Worm (Caenorhabditis elegans): Measurements from ENCODE around the gene B0035.18.

B0035.18 gene

DNA sequence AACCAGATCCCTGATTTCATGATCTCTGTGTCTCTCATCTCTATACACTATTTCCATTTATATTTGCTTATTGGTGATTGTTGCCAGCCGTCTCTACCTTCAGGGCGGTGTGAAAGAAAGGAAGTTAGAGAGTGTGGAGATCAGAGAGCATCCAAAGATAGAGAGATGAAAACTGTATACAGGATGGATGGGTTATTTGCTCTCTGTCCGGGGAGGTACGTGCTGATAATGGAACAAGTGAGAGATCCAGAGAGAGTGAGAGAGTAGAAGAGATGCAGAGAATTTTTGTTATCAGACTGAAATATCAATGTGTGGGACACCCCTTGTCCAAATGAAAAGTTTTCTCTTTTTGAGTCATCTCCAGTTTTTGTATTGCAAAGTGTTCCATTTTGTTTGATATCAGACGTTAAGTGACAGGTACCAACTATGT lies 36.0 kb upstream of the B0035.18 start (continued):
- TF ChIP-seq snpc-4 (GFP tag; optimal IDR thresholded peaks at IDR 0.05) (no peak), snpc-4 (tag; optimal IDR thresholded peaks at IDR 0.05) (no peak), pbrm-1 (GFP tag; IDR thresholded peaks at IDR 0.05) (no peak), athp-1 (tag; optimal IDR thresholded peaks at IDR 0.05) (no peak), F52B5.7 (tag; optimal IDR thresholded peaks at IDR 0.05) (no peak), madf-3 (GFP tag; IDR thresholded peaks at IDR 0.05) (no peak), rpc-1 (optimal IDR thresholded peaks at IDR 0.05) (no peak), rpc-1 (tag; optimal IDR thresholded peaks at IDR 0.05) (no peak), sea-2 (GFP tag; IDR thresholded peaks at IDR 0.05) (no peak), somi-1 (GFP tag; optimal IDR thresholded peaks at IDR 0.05) (no peak), let-526 (GFP tag; IDR thresholded peaks at IDR 0.05) (no peak), Y95B8A.8 (GFP tag; IDR thresholded peaks at IDR 0.05) (no peak), ztf-22 (GFP tag; optimal IDR thresholded peaks at IDR 0.05) (peak; percentile 62), F57C9.4 (tag; optimal IDR thresholded peaks at IDR 0.05) (no peak), F57A8.1 (GFP tag; optimal IDR thresholded peaks at IDR 0.05) (no peak), xnd-1 (tag; optimal IDR thresholded peaks at IDR 0.05) (no peak), egl-44 (GFP tag; IDR thresholded peaks at IDR 0.05) (0 out of 2 replicates have a peak, but pooled peaks have one; percentile 20), B0261.1 (tag; optimal IDR thresholded peaks at IDR 0.05) (no peak)

DNA sequence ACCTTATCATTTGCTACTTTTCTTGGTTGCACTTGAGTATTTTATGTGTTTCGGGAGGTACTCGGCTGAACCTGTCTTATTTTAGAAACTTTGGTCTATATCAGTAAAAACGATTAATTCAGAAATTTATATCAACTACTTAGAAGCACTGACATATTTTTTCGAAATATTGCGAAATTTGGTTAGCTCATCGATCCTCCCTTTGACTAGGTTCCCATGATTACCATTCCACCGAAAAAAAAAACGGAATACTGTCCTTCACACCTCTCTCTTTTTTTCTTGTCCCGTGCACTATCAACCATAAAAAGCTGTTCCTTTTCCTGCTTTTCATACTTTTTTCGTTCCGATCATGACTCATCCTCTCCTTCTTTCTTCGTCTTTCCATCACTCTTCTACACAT lies 34.9 kb upstream of the B0035.18 start:
- TF ChIP-seq rec-8 (tag; optimal IDR thresholded peaks at IDR 0.05) (no peak), K11D2.4 (GFP tag; IDR thresholded peaks at IDR 0.05) (no peak), cebp-1 (GFP tag; IDR thresholded peaks at IDR 0.05) (peak; percentile 51; the same call in 1 of the 2 replicates), cebp-1 (tag; optimal IDR thresholded peaks at IDR 0.05) (peak; percentile 69), efl-1 (GFP tag; optimal IDR thresholded peaks at IDR 0.05) (no peak)

DNA sequence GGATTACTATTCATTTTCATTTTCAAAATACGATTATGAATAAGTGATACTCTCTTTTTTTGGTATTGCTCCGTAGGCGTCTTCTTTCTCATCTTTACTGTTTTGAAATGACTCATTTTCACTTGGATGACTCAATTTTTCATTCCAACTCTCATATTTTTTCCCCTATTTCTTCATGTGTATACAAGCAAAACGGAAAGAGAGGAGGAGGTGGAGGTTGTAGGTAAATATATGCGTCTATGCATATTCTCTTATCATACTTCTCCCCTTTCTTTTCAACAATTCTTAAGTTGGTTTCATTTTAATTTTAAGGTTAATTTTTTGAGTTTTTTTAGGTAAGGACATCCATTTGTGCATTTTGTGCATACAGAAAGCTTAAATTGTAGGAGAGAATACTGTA lies 34.0 kb upstream of the B0035.18 start:
- no peak for TF ChIP-seq gei-17 (GFP tag; optimal IDR thresholded peaks at IDR 0.05)
- no peak for TF ChIP-seq akir-1 (GFP tag; optimal IDR thresholded peaks at IDR 0.05)
- no peak for TF ChIP-seq B0035.1 (tag; optimal IDR thresholded peaks at IDR 0.05)
- no peak for TF ChIP-seq lin-26 (GFP tag; IDR thresholded peaks at IDR 0.05)
- TF ChIP-seq Y53F4B.3 (GFP tag; IDR thresholded peaks at IDR 0.05) = no peak
- TF ChIP-seq atf-7 (tag; optimal IDR thresholded peaks at IDR 0.05) = no peak
- TF ChIP-seq ets-4 (GFP tag; optimal IDR thresholded peaks at IDR 0.05) = no peak

DNA sequence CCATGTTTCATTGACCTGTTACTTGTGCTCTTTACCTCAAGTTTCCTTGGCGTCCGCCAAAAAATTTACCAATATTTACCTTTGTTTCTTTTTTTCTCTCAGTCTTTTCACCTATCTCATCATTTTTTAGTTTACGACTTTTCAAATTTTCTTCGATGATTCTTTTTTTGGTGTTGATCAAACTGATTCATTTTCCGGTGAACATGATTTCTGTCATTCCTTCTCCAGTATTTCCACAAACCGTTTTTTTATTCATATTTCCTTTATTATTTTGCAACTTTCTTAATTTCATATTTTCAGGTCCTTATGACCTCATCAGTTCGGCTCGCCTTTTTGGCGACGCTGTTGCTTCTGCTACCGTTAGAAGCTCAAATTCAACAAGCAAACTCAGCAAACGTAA lies 32.6 kb upstream of the B0035.18 start, which contains the start of gene F54D1.6:
F54D1.6 (plus strand) TSS at position 301 of the 400 bp plus-strand sequence.
- TF ChIP-seq rpc-1 (optimal IDR thresholded peaks at IDR 0.05) (no peak), rpc-1 (tag; optimal IDR thresholded peaks at IDR 0.05) (no peak), nhr-120 (GFP tag; IDR thresholded peaks at IDR 0.05) (no peak), K11D2.4 (GFP tag; IDR thresholded peaks at IDR 0.05) (no peak), aptf-3 (GFP tag; IDR thresholded peaks at IDR 0.05) (no peak), Y67H2A.10 (GFP tag; conservative IDR thresholded peaks at IDR 0.05) (no peak), hlh-12 (tag; optimal IDR thresholded peaks at IDR 0.05) (no peak), nfyb-1 (GFP tag; IDR thresholded peaks at IDR 0.05) (no peak), B0336.3 (GFP tag; IDR thresholded peaks at IDR 0.05) (no peak), ceh-100 (GFP tag; IDR thresholded peaks at IDR 0.05) (no peak), ztf-26 (tag; optimal IDR thresholded peaks at IDR 0.05) (no peak), F49E8.2 (tag; optimal IDR thresholded peaks at IDR 0.05; ENCODE audit: insufficient read depth) (no peak), hrde-1 (tag; optimal IDR thresholded peaks at IDR 0.05; ENCODE audit: borderline replicate concordance) (no peak), sdz-38 (tag; optimal IDR thresholded peaks at IDR 0.05) (no peak)
